Fruit fly (Drosophila melanogaster): ENCODE data around the gene Nt5a.

DNA sequence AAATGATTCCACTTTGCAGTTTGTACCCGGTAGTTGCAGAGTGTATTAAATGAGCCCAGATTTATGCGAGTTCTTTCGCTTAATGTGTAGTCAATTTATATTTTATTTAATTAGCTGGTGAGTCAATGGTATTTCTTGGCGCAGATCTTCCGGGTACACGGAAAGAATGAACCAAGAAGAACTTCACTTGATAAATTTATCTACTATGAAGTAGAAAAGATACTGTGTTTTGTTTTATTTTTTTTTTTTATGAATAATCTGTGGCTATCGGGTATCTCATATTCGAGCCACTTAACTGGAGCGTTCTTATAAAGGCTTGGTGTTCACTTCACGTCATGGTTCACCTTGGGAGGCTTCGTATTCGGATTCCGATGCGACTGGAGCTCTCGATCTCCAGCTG, 42.2 kb downstream of the Nt5a start:
- TF ChIP-seq Dfd (GFP tag; optimal IDR thresholded peaks at IDR 0.05): no peak
- no peak for TF ChIP-seq tai (GFP tag; optimal IDR thresholded peaks at IDR 0.05)
- TF ChIP-seq psq (GFP tag; optimal IDR thresholded peaks at IDR 0.05): no peak
- no peak for TF ChIP-seq Vsx2 (GFP tag; optimal IDR thresholded peaks at IDR 0.05; ENCODE audit: partially characterized antibody)
- no peak for TF ChIP-seq Hr83 (GFP tag; optimal IDR thresholded peaks at IDR 0.05; ENCODE audit: poor library complexity, severe bottlenecking)
- peak; percentile 42 for TF ChIP-seq br (GFP tag; optimal IDR thresholded peaks at IDR 0.05)
- peak; percentile 71 for TF ChIP-seq h (GFP tag; optimal IDR thresholded peaks at IDR 0.05)
- no peak for TF ChIP-seq HLH106 (tag; optimal IDR thresholded peaks at IDR 0.05)
- TF ChIP-seq jim (GFP tag; optimal IDR thresholded peaks at IDR 0.05): no peak
- TF ChIP-seq usp (GFP tag; optimal IDR thresholded peaks at IDR 0.05): no peak
